Worm (Caenorhabditis elegans): ENCODE measurements around the gene col-81.

The col-81 gene

ce11 chrII:11041846-11042262 lies 28.3 kb upstream of the col-81 start (continued):
- TF ChIP-seq nhr-25 (tag; optimal IDR thresholded peaks at IDR 0.05; ENCODE audit: borderline replicate concordance, insufficient read depth) (no peak), daf-16 (GFP tag; optimal IDR thresholded peaks at IDR 0.05) (no peak), daf-16 (tag; optimal IDR thresholded peaks at IDR 0.05) (no peak), mxl-2 (GFP tag; conservative IDR thresholded peaks at IDR 0.05) (no peak), unc-39 (tag; optimal IDR thresholded peaks at IDR 0.05) (no peak), R02D3.7 (tag; optimal IDR thresholded peaks at IDR 0.05) (no peak), pha-4 (GFP tag; IDR thresholded peaks at IDR 0.05) (no peak), pha-4 (tag; optimal IDR thresholded peaks at IDR 0.05) (no peak), nhr-76 (tag; optimal IDR thresholded peaks at IDR 0.05) (no peak), ztf-11 (tag; optimal IDR thresholded peaks at IDR 0.05) (no peak), daf-8 (GFP tag; IDR thresholded peaks at IDR 0.05) (no peak), lin-15B (tag; optimal IDR thresholded peaks at IDR 0.05) (no peak), ces-1 (GFP tag; optimal IDR thresholded peaks at IDR 0.05) (no peak), ceh-32 (tag; optimal IDR thresholded peaks at IDR 0.05; ENCODE audit: poor library complexity) (no peak), nhr-11 (tag; optimal IDR thresholded peaks at IDR 0.05) (peak; percentile 52), lsy-2 (tag; optimal IDR thresholded peaks at IDR 0.05) (peak in 1 of 2 experiments; percentile 66), lin-38 (GFP tag; IDR thresholded peaks at IDR 0.05) (peak; percentile 26; the same call in 1 of the 2 replicates), Y75B8A.6 (GFP tag; IDR thresholded peaks at IDR 0.05) (no peak), arid-1 (GFP tag; conservative IDR thresholded peaks at IDR 0.05) (no peak), set-16 (GFP tag; IDR thresholded peaks at IDR 0.05) (peak; percentile 28), ceh-20 (GFP tag; IDR thresholded peaks at IDR 0.05) (no peak), lin-39 (tag; optimal IDR thresholded peaks at IDR 0.05) (no peak), madf-9 (GFP tag; conservative IDR thresholded peaks at IDR 0.05) (no peak), egl-43 (GFP tag; IDR thresholded peaks at IDR 0.05) (0 out of 2 replicates have a peak, but pooled peaks have one; percentile 44), ceh-62 (tag; optimal IDR thresholded peaks at IDR 0.05) (no peak), aly-2 (tag; optimal IDR thresholded peaks at IDR 0.05) (no peak), hlh-11 (tag; optimal IDR thresholded peaks at IDR 0.05) (peak; percentile 49), ceh-44 (GFP tag; IDR thresholded peaks at IDR 0.05) (no peak), tra-1 (GFP tag; IDR thresholded peaks at IDR 0.05) (no peak)

ce11 chrII:11041027-11041426 lies 27.5 kb upstream of the col-81 start, which contains the start of gene cey-1:
cey-1 (minus strand) TSS chrII:11041206.
- peak; percentile 90 for TF ChIP-seq aha-1 (tag)
- TF ChIP-seq nhr-102 (tag; optimal IDR thresholded peaks at IDR 0.05): no peak

ce11 chrII:11040140-11040539 lies 26.6 kb upstream of the col-81 start:
- TF ChIP-seq hlh-11 (tag; optimal IDR thresholded peaks at IDR 0.05) (no peak), set-16 (GFP tag; IDR thresholded peaks at IDR 0.05) (peak; percentile 83)

ce11 chrII:11035774-11036173 lies 22.2 kb upstream of the col-81 start, which contains the start of gene srlf-15:
srlf-15 (plus strand) TSS chrII:11036074.
- no peak for TF ChIP-seq mes-2 (tag; optimal IDR thresholded peaks at IDR 0.05; ENCODE audit: poor library complexity, severe bottlenecking)
- TF ChIP-seq T20F7.1 (GFP tag; optimal IDR thresholded peaks at IDR 0.05): no peak
- TF ChIP-seq nhr-102 (tag; optimal IDR thresholded peaks at IDR 0.05): no peak
- no peak for TF ChIP-seq mdt-29 (GFP tag; IDR thresholded peaks at IDR 0.05)
- TF ChIP-seq sdz-12 (GFP tag; optimal IDR thresholded peaks at IDR 0.05): no peak
- TF ChIP-seq ceh-32 (tag; optimal IDR thresholded peaks at IDR 0.05; ENCODE audit: poor library complexity): no peak
- no peak for TF ChIP-seq snpc-1.2 (GFP tag; IDR thresholded peaks at IDR 0.05)
- TF ChIP-seq unc-62 (GFP tag; optimal IDR thresholded peaks at IDR 0.05 in 1 of 2): no peak
- TF ChIP-seq unc-62 (tag; optimal IDR thresholded peaks at IDR 0.05): no peak
- no peak for TF ChIP-seq hif-1 (tag; optimal IDR thresholded peaks at IDR 0.05)
- no peak for TF ChIP-seq ceh-82 (tag; optimal IDR thresholded peaks at IDR 0.05)
- TF ChIP-seq tra-1 (GFP tag; IDR thresholded peaks at IDR 0.05): no peak
- no peak for TF ChIP-seq Y75B8A.6 (GFP tag; IDR thresholded peaks at IDR 0.05)

Measured in whole organism, L4 larva.